Worm (Caenorhabditis elegans): ENCODE measurements around the gene R144.13.

DNA sequence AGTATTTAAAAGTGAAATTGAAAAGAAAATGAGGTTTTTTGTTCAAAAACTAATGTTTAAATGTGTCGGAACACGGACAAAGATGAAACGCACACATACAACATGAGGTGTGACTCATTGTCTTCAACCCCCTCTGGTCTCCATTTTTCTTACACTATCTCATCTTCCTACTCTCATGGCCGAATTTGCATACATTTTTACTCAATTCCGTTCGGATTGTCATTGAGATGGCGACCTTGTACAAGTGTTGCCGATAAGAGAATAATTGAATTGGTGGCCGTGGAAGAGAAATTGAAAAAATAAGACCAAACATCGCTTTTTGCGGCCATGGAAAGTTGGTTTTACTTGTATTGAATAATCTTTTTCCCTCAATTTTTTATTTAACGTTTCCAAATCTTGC, 24.1 kb downstream of the R144.13 start, which contains the start of gene txbp-3:
- TF ChIP-seq lin-14 (GFP tag; optimal IDR thresholded peaks at IDR 0.05): peak; percentile 95
- TF ChIP-seq zag-1 (tag; optimal IDR thresholded peaks at IDR 0.05): no peak
- no peak for TF ChIP-seq nhr-28 (tag; optimal IDR thresholded peaks at IDR 0.05)
- TF ChIP-seq ztf-11 (tag; optimal IDR thresholded peaks at IDR 0.05): no peak
- TF ChIP-seq aha-1 (tag; optimal IDR thresholded peaks at IDR 0.05): no peak
- no peak for TF ChIP-seq unc-130 (tag; optimal IDR thresholded peaks at IDR 0.05)
- TF ChIP-seq elt-2 (tag; optimal IDR thresholded peaks at IDR 0.05): peak; percentile 18
- TF ChIP-seq mep-1 (tag; optimal IDR thresholded peaks at IDR 0.05): peak; percentile 81
- TF ChIP-seq nhr-11 (tag; optimal IDR thresholded peaks at IDR 0.05): no peak
- TF ChIP-seq pqm-1 (tag; optimal IDR thresholded peaks at IDR 0.05): no peak
- TF ChIP-seq elt-3 (tag; optimal IDR thresholded peaks at IDR 0.05): no peak
- TF ChIP-seq nhr-76 (tag; optimal IDR thresholded peaks at IDR 0.05): no peak

Data from whole organism, L1 larva.